Fruit fly (Drosophila melanogaster) whole organism: Measurements from ENCODE around the gene CG18809.

Experiments
- CG8478 ChIP-seq: fragments of >200 bp; optimal IDR thresholded peaks from 2 replicates; lab custom pipeline; 2018; ENCODE audit warnings: inconsistent platforms
- Dll ChIP-seq: fragments of >200 bp; optimal IDR thresholded peaks from 2 replicates; lab custom pipeline; 2017
- usp ChIP-seq: fragments of >200 bp; optimal IDR thresholded peaks from 2 replicates; lab custom pipeline; 2017; ENCODE audit warnings: missing biosample characterization, missing genetic modification characterization, mixed read lengths

DNA sequence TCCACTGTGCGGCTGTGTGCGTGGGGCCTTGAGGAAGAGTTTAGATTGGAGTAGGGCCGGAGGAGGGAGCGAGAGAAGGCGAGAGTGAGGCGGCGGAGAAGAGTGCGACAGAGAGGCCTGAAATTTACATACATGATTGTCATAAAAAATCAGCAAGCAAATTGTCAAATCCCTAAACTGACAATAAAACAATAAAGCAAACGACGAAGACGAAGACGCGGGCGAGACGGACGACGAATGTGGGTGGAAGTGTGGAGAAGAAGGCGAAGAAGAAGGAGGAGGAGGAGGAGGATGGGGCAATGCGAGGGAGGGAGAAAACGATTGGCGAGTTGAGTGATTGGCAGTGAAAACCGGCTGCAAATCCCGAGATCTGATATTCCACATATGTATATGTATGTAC, 41.3 kb upstream of the CG18809 start:
- no peak for TF ChIP-seq usp
- no peak for TF ChIP-seq Dll
- no peak for TF ChIP-seq CG8478 (lab: Kevin White, UChicago)
